Fruit fly (Drosophila melanogaster): ENCODE data around the gene mRpL38.

Gene mRpL38

DNA sequence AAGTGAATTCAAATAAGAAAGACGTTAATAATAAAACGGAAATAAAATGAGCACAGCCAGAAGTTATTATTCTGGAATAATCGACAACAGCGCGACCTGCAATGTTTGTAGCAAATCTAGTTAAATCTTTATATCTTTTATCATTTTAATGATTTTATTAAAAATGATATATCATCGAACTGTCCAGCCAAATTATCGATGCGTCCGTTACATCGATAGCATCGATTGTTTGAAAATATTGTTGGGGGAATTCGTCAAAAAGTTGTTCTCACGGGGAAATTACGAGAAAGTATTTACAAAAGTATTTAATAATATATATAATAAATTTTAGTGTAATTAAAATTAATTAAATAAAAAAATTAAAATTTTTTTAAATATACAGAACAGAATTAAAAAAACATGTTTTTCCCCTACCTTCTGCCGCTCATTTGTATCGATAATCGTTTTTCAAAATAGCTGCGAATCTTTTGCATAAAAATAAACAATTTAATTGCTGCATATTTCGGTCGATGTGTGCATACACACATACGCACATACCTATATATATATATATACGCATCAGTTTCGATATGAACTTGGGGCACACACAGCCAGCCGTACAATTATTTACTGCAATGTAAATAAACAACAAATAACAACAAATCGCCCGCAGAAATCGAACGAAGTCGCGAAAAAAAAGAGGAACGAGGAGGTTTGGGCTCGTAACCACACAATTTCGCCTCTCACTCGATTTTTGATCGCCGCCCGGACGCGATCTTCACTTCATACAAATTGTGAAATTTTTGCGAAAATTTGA, 17.1 kb downstream of the mRpL38 start, which contains the start of gene CG32599 (continued):
- peak; percentile 52 for TF ChIP-seq CG13424 (tag; optimal IDR thresholded peaks at IDR 0.05)
- TF ChIP-seq esg (GFP tag; conservative IDR thresholded peaks at IDR 0.05): no peak
- peak; percentile 89 for TF ChIP-seq wek (GFP tag; optimal IDR thresholded peaks at IDR 0.05)
- no peak for TF ChIP-seq crol (GFP tag; IDR thresholded peaks at IDR 0.05)
- TF ChIP-seq Opbp (GFP tag; IDR thresholded peaks at IDR 0.05; ENCODE audit: partially characterized antibody): peak; percentile 41; the same call in 1 of the 3 replicates
- TF ChIP-seq CG42726 (GFP tag; IDR thresholded peaks at IDR 0.05; ENCODE audit: partially characterized antibody): peak; percentile 59; the same call in 1 of the 2 replicates
- TF ChIP-seq CG3995 (GFP tag; optimal IDR thresholded peaks at IDR 0.05): peak; percentile 75
- TF ChIP-seq Hr39 (optimal IDR thresholded peaks at IDR 0.05): no peak
- peak; percentile 36 for TF ChIP-seq CG8388 (GFP tag; optimal IDR thresholded peaks at IDR 0.05)
- peak; percentile 53 for TF ChIP-seq Ada2b (GFP tag; IDR thresholded peaks at IDR 0.05)
- no peak for TF ChIP-seq pan (optimal IDR thresholded peaks at IDR 0.05)
- TF ChIP-seq pan (GFP tag; optimal IDR thresholded peaks at IDR 0.05 in 1 of 2, IDR thresholded peaks at IDR 0.05 in 1 of 2): peak in 1 of 2 experiments; percentile 77
- peak; percentile 39; the same call in 1 of the 2 replicates for TF ChIP-seq Awh (GFP tag; IDR thresholded peaks at IDR 0.05)
- TF ChIP-seq CG2678 (tag; optimal IDR thresholded peaks at IDR 0.05): peak; percentile 46
- peak; percentile 54 for TF ChIP-seq Sox102F (GFP tag; optimal IDR thresholded peaks at IDR 0.05)
- peak in 1 of 2 experiments; percentile 44 for TF ChIP-seq bsh (GFP tag; optimal IDR thresholded peaks at IDR 0.05)
- TF ChIP-seq CG30431 (GFP tag; optimal IDR thresholded peaks at IDR 0.05): no peak
- peak; percentile 64; the same call in 2 of the 3 replicates for TF ChIP-seq knrl (GFP tag; IDR thresholded peaks at IDR 0.05; ENCODE audit: partially characterized antibody)
- TF ChIP-seq CG1233 (GFP tag; optimal IDR thresholded peaks at IDR 0.05): no peak
- peak; percentile 39 for TF ChIP-seq CG17385 (GFP tag; optimal IDR thresholded peaks at IDR 0.05)
- TF ChIP-seq HmgZ (tag; optimal IDR thresholded peaks at IDR 0.05): no peak
- no peak for TF ChIP-seq cato (GFP tag; optimal IDR thresholded peaks at IDR 0.05; ENCODE audit: borderline replicate concordance)
- TF ChIP-seq dati (GFP tag; IDR thresholded peaks at IDR 0.05): no peak
- peak; percentile 59; the same call in 2 of the 3 replicates for TF ChIP-seq CG14860 (GFP tag; IDR thresholded peaks at IDR 0.05; ENCODE audit: partially characterized antibody)
- peak; percentile 59 for TF ChIP-seq CG31441 (GFP tag; IDR thresholded peaks at IDR 0.05)
- peak; percentile 40 for TF ChIP-seq CG17802 (tag; optimal IDR thresholded peaks at IDR 0.05)
- TF ChIP-seq CG12155 (GFP tag; optimal IDR thresholded peaks at IDR 0.05): no peak
- no peak for TF ChIP-seq CG8765 (GFP tag; IDR thresholded peaks at IDR 0.05)
- TF ChIP-seq dmrt11E (tag; optimal IDR thresholded peaks at IDR 0.05): peak; percentile 43
- peak in 1 of 2 experiments; percentile 87 for TF ChIP-seq insv (GFP tag; optimal IDR thresholded peaks at IDR 0.05)
- TF ChIP-seq chinmo (GFP tag; IDR thresholded peaks at IDR 0.05; ENCODE audit: partially characterized antibody): 0 out of 4 replicates have a peak, but pooled peaks have one; percentile 44
- TF ChIP-seq Hr3 (GFP tag; optimal IDR thresholded peaks at IDR 0.05): peak; percentile 20
- TF ChIP-seq sens (GFP tag): peak; percentile 36
- TF ChIP-seq Dref (GFP tag; IDR thresholded peaks at IDR 0.05): peak; percentile 69
- peak; percentile 25; the same call in 1 of the 2 replicates for TF ChIP-seq CG32767 (GFP tag; IDR thresholded peaks at IDR 0.05)
- TF ChIP-seq Hey (tag; optimal IDR thresholded peaks at IDR 0.05): no peak
- peak; percentile 29 for TF ChIP-seq lmd (GFP tag; IDR thresholded peaks at IDR 0.05)
- TF ChIP-seq Hr51 (GFP tag; optimal IDR thresholded peaks at IDR 0.05): peak in 1 of 2 experiments; percentile 45
- peak; percentile 32 for TF ChIP-seq Blimp-1 (GFP tag; optimal IDR thresholded peaks at IDR 0.05)
- no peak for TF ChIP-seq hkb (optimal IDR thresholded peaks at IDR 0.05)
- TF ChIP-seq hkb (GFP tag; IDR thresholded peaks at IDR 0.05): peak; percentile 54
- TF ChIP-seq CG14710 (tag; optimal IDR thresholded peaks at IDR 0.05): peak; percentile 40
- TF ChIP-seq jumu (GFP tag; optimal IDR thresholded peaks at IDR 0.05): no peak
- peak; percentile 58; the same call in 2 of the 3 replicates for TF ChIP-seq vnd (GFP tag; IDR thresholded peaks at IDR 0.05; ENCODE audit: partially characterized antibody)
- peak; percentile 40; the same call in 1 of the 2 replicates for TF ChIP-seq ranshi (GFP tag; IDR thresholded peaks at IDR 0.05)
- TF ChIP-seq Dbx (GFP tag; IDR thresholded peaks at IDR 0.05): peak; percentile 48; the same call in 1 of the 3 replicates

All from whole organism, embryonic.